Fruit fly (Drosophila melanogaster): Measurements from ENCODE around the gene CG18641.

- no peak for TF ChIP-seq Dll (optimal IDR thresholded peaks at IDR 0.05)
- TF ChIP-seq EcR (GFP tag; optimal IDR thresholded peaks at IDR 0.05), result no peak
- TF ChIP-seq CG8478 (optimal IDR thresholded peaks at IDR 0.05), result no peak
Measured at dm6 chr2L:2456516-2457392, 41.6 kb upstream of the CG18641 start.
